Worm (Caenorhabditis elegans) whole organism, late embryonic: ENCODE results near the gene K01A2.6.

ENCODE experiments used
- F13H6.1 ChIP-seq: sonication (generic microtip); optimal IDR thresholded peaks from 2 replicates; lab custom pipeline; 2016; ENCODE audit warnings: missing genetic modification characterization, missing compliant biosample characterization
- K09A11.1 ChIP-seq: sonication (generic microtip); optimal IDR thresholded peaks from 2 replicates; lab custom pipeline; 2017; ENCODE audit warnings: antibody characterized with exemption, mild to moderate bottlenecking, missing genetic modification characterization, missing compliant biosample characterization; ENCODE audit not compliant: insufficient read depth
- ahr-1 ChIP-seq: sonication (generic microtip); optimal IDR thresholded peaks from 2 replicates; lab custom pipeline; 2016; ENCODE audit warnings: missing genetic modification characterization, missing compliant biosample characterization
- ama-1 ChIP-seq: fragments of 150-350 bp; optimal IDR thresholded peaks from 2 replicates; lab custom pipeline; 2014
- ceh-14 ChIP-seq: sonication (generic microtip); optimal IDR thresholded peaks from 2 replicates; lab custom pipeline; 2016; ENCODE audit warnings: missing genotype, missing genetic modification characterization, missing compliant biosample characterization
- ceh-22 ChIP-seq: sonication (generic microtip); optimal IDR thresholded peaks from 2 replicates; lab custom pipeline; 2017; ENCODE audit warnings: missing biosample characterization, missing genetic modification characterization
- ceh-24 ChIP-seq: sonication (generic microtip); optimal IDR thresholded peaks from 2 replicates; lab custom pipeline; 2016; ENCODE audit warnings: mild to moderate bottlenecking, missing genetic modification characterization, missing compliant biosample characterization
- ceh-31 ChIP-seq: sonication (generic microtip); optimal IDR thresholded peaks from 2 replicates; lab custom pipeline; 2016; ENCODE audit warnings: missing genetic modification characterization, missing compliant biosample characterization
- ceh-45 ChIP-seq: fragments of 200-800 bp; sonication (Bioruptor generic); IDR thresholded peaks from 2 replicates; pipeline ENCODE4 v1.3.6; 2022; ENCODE audit warnings: missing genetic modification reagents, missing genetic modification characterization, missing compliant biosample characterization
- che-1 ChIP-seq: sonication (generic microtip); optimal IDR thresholded peaks from 2 replicates; lab custom pipeline; 2016; ENCODE audit warnings: mild to moderate bottlenecking, missing genetic modification characterization, missing compliant biosample characterization
- dmd-4 ChIP-seq: sonication (generic microtip); optimal IDR thresholded peaks from 2 replicates; lab custom pipeline; 2016; ENCODE audit warnings: borderline replicate concordance, missing genetic modification characterization, missing compliant biosample characterization
- dve-1 ChIP-seq: sonication (generic microtip); optimal IDR thresholded peaks from 2 replicates; lab custom pipeline; 2017; ENCODE audit warnings: antibody characterized with exemption, mild to moderate bottlenecking, missing genetic modification characterization, missing compliant biosample characterization
- elt-2 ChIP-seq: sonication (generic microtip); optimal IDR thresholded peaks from 2 replicates; lab custom pipeline; 2016; ENCODE audit warnings: missing genetic modification reagents, missing genetic modification characterization, missing compliant biosample characterization
- elt-4 ChIP-seq: sonication (generic microtip); optimal IDR thresholded peaks from 2 replicates; lab custom pipeline; 2016; ENCODE audit warnings: missing genetic modification characterization, missing compliant biosample characterization
- eyg-1 ChIP-seq: sonication (generic microtip); optimal IDR thresholded peaks from 2 replicates; lab custom pipeline; 2016; ENCODE audit warnings: missing genotype, missing genetic modification characterization, missing compliant biosample characterization
- fax-1 ChIP-seq: sonication (generic microtip); optimal IDR thresholded peaks from 2 replicates; lab custom pipeline; 2016; ENCODE audit warnings: missing genotype, missing genetic modification characterization, missing compliant biosample characterization
- fkh-10 ChIP-seq: fragments of 150-350 bp; optimal IDR thresholded peaks from 2 replicates; lab custom pipeline; 2014; ENCODE audit warnings: missing biosample characterization, missing genetic modification reagents, missing genetic modification characterization
- hlh-13 ChIP-seq: fragments of 200-800 bp; sonication (Bioruptor generic); optimal IDR thresholded peaks from 2 replicates; lab custom pipeline; 2018; ENCODE audit warnings: mild to moderate bottlenecking, missing genetic modification characterization, missing compliant biosample characterization
- hlh-15 ChIP-seq: sonication (generic microtip); optimal IDR thresholded peaks from 2 replicates; lab custom pipeline; 2016; ENCODE audit warnings: missing genetic modification characterization, missing compliant biosample characterization
- hlh-30 ChIP-seq: sonication (generic microtip); optimal IDR thresholded peaks from 2 replicates; lab custom pipeline; 2017; ENCODE audit warnings: antibody characterized with exemption, missing genetic modification characterization, missing compliant biosample characterization; ENCODE audit not compliant: insufficient read depth
- madf-2 ChIP-seq: sonication (generic microtip); optimal IDR thresholded peaks from 2 replicates; lab custom pipeline; 2017; ENCODE audit warnings: missing genetic modification characterization, missing compliant biosample characterization
- nfya-1 ChIP-seq: sonication (generic microtip); optimal IDR thresholded peaks from 2 replicates; lab custom pipeline; 2017; ENCODE audit warnings: missing genetic modification characterization, mild to moderate bottlenecking, missing compliant biosample characterization, antibody characterized with exemption, moderate library complexity
- nhr-232 ChIP-seq: sonication (generic microtip); optimal IDR thresholded peaks from 2 replicates; lab custom pipeline; 2016; ENCODE audit warnings: missing genetic modification characterization, missing compliant biosample characterization
- npax-4 ChIP-seq: sonication (generic microtip); optimal IDR thresholded peaks from 2 replicates; lab custom pipeline; 2016; ENCODE audit warnings: missing genetic modification characterization, missing compliant biosample characterization
- pag-3 ChIP-seq: sonication (generic microtip); optimal IDR thresholded peaks from 2 replicates; lab custom pipeline; 2016; ENCODE audit warnings: missing compliant biosample characterization, missing genetic modification characterization, borderline replicate concordance
- pat-9 ChIP-seq: fragments of 200-800 bp; sonication (Bioruptor generic); optimal IDR thresholded peaks from 2 replicates; lab custom pipeline; 2018; ENCODE audit warnings: mild to moderate bottlenecking, missing genetic modification characterization, moderate library complexity, missing compliant biosample characterization
- pha-2 ChIP-seq: sonication (generic microtip); optimal IDR thresholded peaks from 2 replicates; lab custom pipeline; 2017; ENCODE audit warnings: mild to moderate bottlenecking, missing genetic modification characterization, missing compliant biosample characterization
- pha-4 ChIP-seq: fragments of 150-350 bp; optimal IDR thresholded peaks from 2 replicates; lab custom pipeline; 2018; ENCODE audit warnings: missing biosample characterization, missing genetic modification reagents, missing genetic modification characterization
- pros-1 ChIP-seq: fragments of 150-350 bp; optimal IDR thresholded peaks from 2 replicates; lab custom pipeline; 2014; ENCODE audit warnings: missing biosample characterization, missing genetic modification reagents, missing genetic modification characterization
- ref-2 ChIP-seq: sonication (generic microtip); optimal IDR thresholded peaks from 2 replicates; lab custom pipeline; 2016; ENCODE audit warnings: missing genetic modification characterization, missing compliant biosample characterization
- rnt-1 ChIP-seq: sonication (generic microtip); optimal IDR thresholded peaks from 2 replicates; lab custom pipeline; 2016; ENCODE audit warnings: missing genetic modification characterization, missing compliant biosample characterization
- sdc-2 ChIP-seq: sonication (generic microtip); optimal IDR thresholded peaks from 2 replicates; lab custom pipeline; 2016; ENCODE audit warnings: missing genotype, missing genetic modification characterization, missing compliant biosample characterization
- syd-9 ChIP-seq: sonication (generic microtip); optimal IDR thresholded peaks from 2 replicates; lab custom pipeline; 2016; ENCODE audit warnings: mild to moderate bottlenecking, missing genetic modification characterization, moderate library complexity, missing compliant biosample characterization
- tbx-7 ChIP-seq: sonication (generic microtip); optimal IDR thresholded peaks from 2 replicates; lab custom pipeline; 2016; ENCODE audit warnings: missing genotype, missing genetic modification characterization, missing compliant biosample characterization
- unc-3 ChIP-seq, 2 experiments: fragments of 200-800 bp in 1 of 2; sonication (Bioruptor generic) in 1 of 2; sonication (generic microtip) in 1 of 2; conservative IDR thresholded peaks in 1 of 2; optimal IDR thresholded peaks in 1 of 2; 2 replicates each; pipeline versions ENCODE4 v1.3.6 to Lab custom; 2016 to 2022; ENCODE audit warnings: missing compliant biosample characterization in 2 of 2, missing genetic modification characterization in 2 of 2, missing genetic modification reagents in 1 of 2
- unc-42 ChIP-seq: sonication (generic microtip); optimal IDR thresholded peaks from 2 replicates; lab custom pipeline; 2016; ENCODE audit warnings: missing genotype, missing genetic modification characterization, missing compliant biosample characterization
- unc-86 ChIP-seq: sonication (generic microtip); optimal IDR thresholded peaks from 2 replicates; lab custom pipeline; 2016; ENCODE audit warnings: missing genetic modification characterization, missing compliant biosample characterization

K01A2.6 gene

ce11 chrII:255124-255523, 44.7 kb upstream of the K01A2.6 start (continued):
- TF ChIP-seq pha-2 (tag; lab: Kevin White, UChicago) (peak; percentile 74), unc-42 (tag; lab: Kevin White, UChicago) (peak; percentile 99), hlh-30 (tag; lab: Kevin White, UChicago) (peak; percentile 10), elt-2 (peak; percentile 89), ceh-45 (GFP tag; lab: Robert Waterston, UW) (0 out of 2 replicates have a peak, but pooled peaks have one; percentile 45), fkh-10 (GFP tag; lab: Kevin White, UChicago) (peak; percentile 84), nfya-1 (tag; lab: Kevin White, UChicago) (peak; percentile 93), sdc-2 (peak; percentile 65), K09A11.1 (tag; lab: Kevin White, UChicago) (peak; percentile 67), elt-4 (no peak), syd-9 (tag; lab: Kevin White, UChicago) (peak; percentile 26), unc-3 (GFP tag; conservative IDR thresholded peaks at IDR 0.05; lab: Robert Waterston, UW) (peak; percentile 71; the same call in 1 of the 2 replicates), unc-3 (tag; optimal IDR thresholded peaks at IDR 0.05; lab: Kevin White, UChicago) (peak; percentile 58), ahr-1 (tag; lab: Kevin White, UChicago) (peak; percentile 57), unc-86 (tag; lab: Kevin White, UChicago) (peak; percentile 83), ceh-14 (tag; lab: Kevin White, UChicago) (peak; percentile 86), pha-4 (tag; lab: Kevin White, UChicago) (no peak), hlh-13 (peak; percentile 25), pros-1 (tag; lab: Kevin White, UChicago) (no peak)

ce11 chrII:257519-257918, 42.3 kb upstream of the K01A2.6 start, which contains the start of gene cat-2:
TSS of gene cat-2 (plus strand) at chrII:257819.
- no peak for TF ChIP-seq hlh-15 (tag; lab: Kevin White, UChicago)
- TF ChIP-seq ama-1 (lab: Kevin White, UChicago) = no peak
- TF ChIP-seq eyg-1 (tag; lab: Kevin White, UChicago) = no peak
- TF ChIP-seq F13H6.1 (tag; lab: Kevin White, UChicago) = no peak
- TF ChIP-seq pag-3 (tag; lab: Kevin White, UChicago) = no peak
- no peak for TF ChIP-seq npax-4

ce11 chrII:263563-263962, 36.2 kb upstream of the K01A2.6 start, which contains the start of gene scc-2:
TSS of gene scc-2 (minus strand) at chrII:263663.
- TF ChIP-seq che-1 (tag; lab: Kevin White, UChicago) = no peak
- no peak for TF ChIP-seq tbx-7 (tag; lab: Kevin White, UChicago)
- TF ChIP-seq ceh-24 (tag; lab: Kevin White, UChicago) = no peak
- no peak for TF ChIP-seq ref-2 (tag; lab: Kevin White, UChicago)
- no peak for TF ChIP-seq elt-4
- no peak for TF ChIP-seq ceh-31 (tag; lab: Kevin White, UChicago)
- TF ChIP-seq F13H6.1 (tag; lab: Kevin White, UChicago) = no peak
- TF ChIP-seq K09A11.1 (tag; lab: Kevin White, UChicago) = no peak
- TF ChIP-seq nhr-232 (tag; lab: Kevin White, UChicago) = no peak

ce11 chrII:264053-264452, 35.7 kb upstream of the K01A2.6 start, which contains the start of gene B0432.14:
TSS of gene B0432.14 (plus strand) at chrII:264353.
- TF ChIP-seq npax-4 = no peak
- no peak for TF ChIP-seq fkh-10 (GFP tag; lab: Kevin White, UChicago)
- TF ChIP-seq K09A11.1 (tag; lab: Kevin White, UChicago) = no peak
- TF ChIP-seq nfya-1 (tag; lab: Kevin White, UChicago) = no peak
- no peak for TF ChIP-seq pat-9 (tag; lab: Kevin White, UChicago)
- TF ChIP-seq elt-4 = no peak
- no peak for TF ChIP-seq ceh-24 (tag; lab: Kevin White, UChicago)
- TF ChIP-seq madf-2 (tag; lab: Kevin White, UChicago) = no peak
- TF ChIP-seq unc-3 (GFP tag; conservative IDR thresholded peaks at IDR 0.05; lab: Robert Waterston, UW) = no peak
- no peak for TF ChIP-seq unc-3 (tag; optimal IDR thresholded peaks at IDR 0.05; lab: Kevin White, UChicago)
- TF ChIP-seq hlh-30 (tag; lab: Kevin White, UChicago) = no peak
- TF ChIP-seq ceh-22 (tag; lab: Kevin White, UChicago) = no peak
- TF ChIP-seq dve-1 = no peak
- no peak for TF ChIP-seq fax-1 (tag; lab: Kevin White, UChicago)
- no peak for TF ChIP-seq rnt-1 (tag; lab: Kevin White, UChicago)
- no peak for TF ChIP-seq dmd-4 (tag; lab: Kevin White, UChicago)
